Fruit fly (Drosophila melanogaster) whole organism, adult: Measurements from ENCODE around the gene RagA-B.

Source experiments
- CG11617 ChIP-seq: fragments of 200-800 bp; sonication (Bioruptor generic); optimal IDR thresholded peaks from 2 replicates; lab custom pipeline; 2017; ENCODE audit warnings: mild to moderate bottlenecking, missing biosample characterization, missing genetic modification reagents, missing genetic modification characterization
- CG12768 ChIP-seq: fragments of 200-800 bp; sonication (Bioruptor generic); optimal IDR thresholded peaks from 2 replicates; lab custom pipeline; 2017; ENCODE audit warnings: missing biosample characterization, missing genetic modification characterization, mild to moderate bottlenecking, moderate library complexity, missing genetic modification reagents
- CG14711 ChIP-seq: fragments of 200-800 bp; sonication (Bioruptor generic); optimal IDR thresholded peaks from 2 replicates; lab custom pipeline; 2018; ENCODE audit warnings: missing biosample characterization, mild to moderate bottlenecking, missing genetic modification characterization, moderate library complexity
- CG33017 ChIP-seq: fragments of 200-800 bp; sonication (Bioruptor generic); optimal IDR thresholded peaks from 2 replicates; lab custom pipeline; 2018; ENCODE audit warnings: missing biosample characterization, mild to moderate bottlenecking, missing genetic modification characterization, moderate library complexity
- CG5204 ChIP-seq: fragments of 200-800 bp; sonication (Bioruptor generic); optimal IDR thresholded peaks from 2 replicates; lab custom pipeline; 2016; ENCODE audit warnings: missing biosample characterization, missing genetic modification characterization
- CG7045 ChIP-seq: fragments of 200-800 bp; sonication (Bioruptor generic); optimal IDR thresholded peaks from 2 replicates; lab custom pipeline; 2017; ENCODE audit warnings: missing biosample characterization, mild to moderate bottlenecking, missing genetic modification characterization
- CG7101 ChIP-seq: fragments of 200-800 bp; sonication (Bioruptor generic); optimal IDR thresholded peaks from 2 replicates; lab custom pipeline; 2018; ENCODE audit warnings: missing biosample characterization, mild to moderate bottlenecking, missing genetic modification characterization, moderate library complexity
- Clk ChIP-seq: fragments of 200-800 bp; sonication (Bioruptor generic); optimal IDR thresholded peaks from 2 replicates; lab custom pipeline; 2017; ENCODE audit warnings: missing biosample characterization, missing genetic modification characterization
- Crg-1 ChIP-seq: fragments of 200-800 bp; sonication (Bioruptor generic); optimal IDR thresholded peaks from 2 replicates; lab custom pipeline; 2016; ENCODE audit warnings: missing biosample characterization, missing genetic modification characterization
- bab1 ChIP-seq: fragments of 200-800 bp; sonication (Bioruptor generic); optimal IDR thresholded peaks from 3 replicates; lab custom pipeline; 2019; ENCODE audit warnings: missing biosample characterization, mild to moderate bottlenecking, missing genetic modification characterization, moderate library complexity
- cic ChIP-seq: fragments of 200-800 bp; sonication (Bioruptor generic); optimal IDR thresholded peaks from 2 replicates; lab custom pipeline; 2017; ENCODE audit warnings: missing biosample characterization, mild to moderate bottlenecking, missing genetic modification characterization, moderate library complexity
- pad ChIP-seq: fragments of 200-800 bp; sonication (Bioruptor generic); optimal IDR thresholded peaks from 3 replicates; lab custom pipeline; 2017; ENCODE audit warnings: missing biosample characterization, missing genetic modification characterization, mild to moderate bottlenecking, moderate library complexity, missing genetic modification reagents
- tj ChIP-seq: fragments of 200-800 bp; sonication (Bioruptor generic); optimal IDR thresholded peaks from 3 replicates; lab custom pipeline; 2017; ENCODE audit warnings: missing biosample characterization, mild to moderate bottlenecking, missing genetic modification characterization, moderate library complexity
- toe ChIP-seq: fragments of 200-800 bp; sonication (Bioruptor generic); optimal IDR thresholded peaks from 2 replicates; lab custom pipeline; 2016; ENCODE audit warnings: missing biosample characterization, missing genetic modification characterization

- TF ChIP-seq CG12768 (GFP tag; lab: Kevin White, UChicago) (no peak), CG7045 (no peak), CG7101 (tag; lab: Kevin White, UChicago) (no peak), CG11617 (no peak), toe (GFP tag; lab: Kevin White, UChicago) (no peak), cic (no peak), tj (GFP tag; lab: Kevin White, UChicago) (no peak), CG33017 (tag; lab: Kevin White, UChicago) (no peak), Clk (GFP tag; lab: Kevin White, UChicago) (no peak), bab1 (GFP tag; lab: Kevin White, UChicago) (peak; percentile 34), Crg-1 (GFP tag; lab: Kevin White, UChicago) (no peak), CG14711 (no peak), CG5204 (GFP tag; lab: Kevin White, UChicago) (no peak), pad (no peak)
Measured at dm6 chr3R:9003600-9004223, 19.6 kb upstream of the RagA-B start, which contains the start of the genes CG31100 and CG11980.
